Fruit fly (Drosophila melanogaster) whole organism, wandering third instar larva: Measurements from ENCODE around the gene CG15169.

ENCODE experiments used
- Abd-B ChIP-seq: fragments of >200 bp; optimal IDR thresholded peaks from 2 replicates; lab custom pipeline; 2017; ENCODE audit warnings: missing biosample characterization, missing genetic modification characterization
- CG32264 ChIP-seq: fragments of 200-800 bp; sonication (Bioruptor generic); optimal IDR thresholded peaks from 2 replicates; lab custom pipeline; 2016; ENCODE audit warnings: missing biosample characterization, missing genetic modification characterization
- CG9705 ChIP-seq: fragments of 200-800 bp; sonication (Bioruptor generic); optimal IDR thresholded peaks from 2 replicates; lab custom pipeline; 2018; ENCODE audit warnings: missing biosample characterization, mild to moderate bottlenecking, missing genetic modification characterization
- CrebA ChIP-seq: fragments of 200-800 bp; sonication (Bioruptor generic); optimal IDR thresholded peaks from 2 replicates; lab custom pipeline; 2016; ENCODE audit warnings: missing biosample characterization, mild to moderate bottlenecking, missing genetic modification characterization, borderline replicate concordance
- Dfd ChIP-seq: fragments of >200 bp; optimal IDR thresholded peaks from 2 replicates; lab custom pipeline; 2017; ENCODE audit warnings: missing biosample characterization, missing genetic modification characterization
- Dif ChIP-seq: fragments of 200-275, 200-300 bp; sonication (Bioruptor generic); optimal IDR thresholded peaks from 2 replicates; lab custom pipeline; 2018; ENCODE audit warnings: missing biosample characterization, missing genetic modification characterization; ENCODE audit not compliant: partially characterized antibody
- GATAd ChIP-seq: sonication (Bioruptor generic); optimal IDR thresholded peaks from 2 replicates; lab custom pipeline; 2016; ENCODE audit warnings: missing biosample characterization, missing genetic modification characterization
- HLH106 ChIP-seq: fragments of 200-800 bp; optimal IDR thresholded peaks from 3 replicates; lab custom pipeline; 2019; ENCODE audit warnings: missing biosample characterization, mild to moderate bottlenecking, missing genetic modification characterization, moderate library complexity
- Hnf4 ChIP-seq: fragments of 200-800 bp; sonication (Bioruptor generic); optimal IDR thresholded peaks from 2 replicates; lab custom pipeline; 2016; ENCODE audit warnings: missing biosample characterization, mild to moderate bottlenecking, missing genetic modification characterization
- Hr78 ChIP-seq: fragments of >200 bp; optimal IDR thresholded peaks from 2 replicates; lab custom pipeline; 2017; ENCODE audit warnings: missing biosample characterization, missing genetic modification characterization
- Hr83 ChIP-seq: fragments of 200-300 bp; sonication (Bioruptor generic); optimal IDR thresholded peaks from 2 replicates; lab custom pipeline; 2016; ENCODE audit warnings: missing biosample characterization, mild to moderate bottlenecking, missing genetic modification characterization, moderate library complexity; ENCODE audit not compliant: poor library complexity, severe bottlenecking
- Jra ChIP-seq: sonication (Bioruptor generic); optimal IDR thresholded peaks from 2 replicates; lab custom pipeline; 2016; ENCODE audit warnings: missing biosample characterization, missing genetic modification characterization
- Mio ChIP-seq: sonication (Bioruptor generic); optimal IDR thresholded peaks from 2 replicates; lab custom pipeline; 2016; ENCODE audit warnings: missing biosample characterization, missing genetic modification characterization
- Myc ChIP-seq: fragments of >200 bp; optimal IDR thresholded peaks from 2 replicates; lab custom pipeline; 2017
- N ChIP-seq: fragments of >200 bp; optimal IDR thresholded peaks from 2 replicates; lab custom pipeline; 2018; ENCODE audit warnings: missing biosample characterization, missing external identifiers, missing genetic modification characterization
- OdsH ChIP-seq: fragments of 200-800 bp; sonication (Bioruptor generic); optimal IDR thresholded peaks from 2 replicates; lab custom pipeline; 2016; ENCODE audit warnings: missing biosample characterization, mild to moderate bottlenecking, missing genetic modification characterization
- Rel ChIP-seq, 2 experiments: fragments of 200-800 bp; sonication (Bioruptor generic) in 1 of 2; optimal IDR thresholded peaks; 2 replicates in 1 of 2; 3 replicates in 1 of 2; lab custom pipeline; 2016 to 2019; ENCODE audit warnings: mild to moderate bottlenecking in 2 of 2, missing biosample characterization in 2 of 2, missing genetic modification characterization in 2 of 2, moderate library complexity in 1 of 2
- Sp1 ChIP-seq: fragments of 200-800 bp; sonication (Bioruptor generic); optimal IDR thresholded peaks from 3 replicates; lab custom pipeline; 2019; ENCODE audit warnings: missing biosample characterization, mild to moderate bottlenecking, missing genetic modification characterization, moderate library complexity
- Vsx2 ChIP-seq: fragments of 200-300, 225-300 bp; sonication (Bioruptor generic); optimal IDR thresholded peaks from 2 replicates; lab custom pipeline; 2018; ENCODE audit warnings: missing biosample characterization, missing genetic modification characterization; ENCODE audit not compliant: partially characterized antibody
- br ChIP-seq: fragments of 200-800 bp; sonication (Bioruptor generic); optimal IDR thresholded peaks from 2 replicates; lab custom pipeline; 2016; ENCODE audit warnings: missing biosample characterization, missing genetic modification characterization
- brk ChIP-seq: fragments of 200-800 bp; sonication (Bioruptor generic); optimal IDR thresholded peaks from 2 replicates; lab custom pipeline; 2016; ENCODE audit warnings: missing biosample characterization, mild to moderate bottlenecking, missing genetic modification characterization
- dl ChIP-seq, 2 experiments: fragments of 175-275, 200-275 bp in 1 of 2; fragments of 200-275 bp in 1 of 2; sonication (Bioruptor generic); optimal IDR thresholded peaks; lab custom pipeline; 2018; ENCODE audit warnings: mild to moderate bottlenecking in 2 of 2, missing biosample characterization in 2 of 2, missing genetic modification characterization in 2 of 2, moderate library complexity in 2 of 2; ENCODE audit not compliant: partially characterized antibody in 2 of 2, insufficient read depth in 1 of 2
- dmrt93B ChIP-seq: fragments of 200-800 bp; sonication (Bioruptor generic); optimal IDR thresholded peaks from 2 replicates; lab custom pipeline; 2018; ENCODE audit warnings: missing biosample characterization, mild to moderate bottlenecking, missing genetic modification characterization
- dsf ChIP-seq: sonication (Bioruptor generic); optimal IDR thresholded peaks from 2 replicates; lab custom pipeline; 2016; ENCODE audit warnings: missing biosample characterization, missing genetic modification characterization, borderline replicate concordance
- ey ChIP-seq: fragments of 200-800 bp; sonication (Bioruptor generic); optimal IDR thresholded peaks from 2 replicates; lab custom pipeline; 2016; ENCODE audit warnings: missing biosample characterization, missing genetic modification characterization
- foxo ChIP-seq, 2 experiments: fragments of 200-800 bp; sonication (Bioruptor generic); optimal IDR thresholded peaks; 2 replicates in 1 of 2; 3 replicates in 1 of 2; lab custom pipeline; 2016 to 2017; ENCODE audit warnings: missing biosample characterization in 2 of 2, missing genetic modification characterization in 2 of 2
- fru ChIP-seq: fragments of 200-800 bp; sonication (Bioruptor generic); optimal IDR thresholded peaks from 3 replicates; lab custom pipeline; 2016; ENCODE audit warnings: missing biosample characterization, mild to moderate bottlenecking, missing genetic modification characterization
- h ChIP-seq: fragments of 200-800 bp; sonication (Bioruptor generic); optimal IDR thresholded peaks from 3 replicates; lab custom pipeline; 2016; ENCODE audit warnings: missing biosample characterization, mild to moderate bottlenecking, missing genetic modification characterization
- jim ChIP-seq: fragments of 175-275, 200-325 bp; sonication (Bioruptor generic); optimal IDR thresholded peaks from 2 replicates; lab custom pipeline; 2016; ENCODE audit warnings: missing biosample characterization, mild to moderate bottlenecking, missing genetic modification characterization
- lola ChIP-seq: fragments of >200 bp; optimal IDR thresholded peaks from 2 replicates; lab custom pipeline; 2017; ENCODE audit warnings: missing biosample characterization, missing genetic modification characterization
- pan ChIP-seq: fragments of >200 bp; optimal IDR thresholded peaks from 2 replicates; lab custom pipeline; 2017
- psq ChIP-seq: fragments of 200-800 bp; sonication (Bioruptor generic); optimal IDR thresholded peaks from 3 replicates; lab custom pipeline; 2017; ENCODE audit warnings: missing biosample characterization, mild to moderate bottlenecking, missing genetic modification characterization, moderate library complexity
- rgr ChIP-seq: fragments of 200-800 bp; sonication (Bioruptor generic); optimal IDR thresholded peaks from 3 replicates; lab custom pipeline; 2016; ENCODE audit warnings: missing biosample characterization, mild to moderate bottlenecking, missing genetic modification characterization
- sage ChIP-seq: fragments of 200-800 bp; sonication (Bioruptor generic); optimal IDR thresholded peaks from 2 replicates; lab custom pipeline; 2016; ENCODE audit warnings: missing biosample characterization, mild to moderate bottlenecking, missing genetic modification characterization
- sv ChIP-seq: fragments of 200-800 bp; sonication (Bioruptor generic); optimal IDR thresholded peaks from 3 replicates; lab custom pipeline; 2016; ENCODE audit warnings: missing biosample characterization, missing genetic modification characterization
- usp ChIP-seq: fragments of >200 bp; optimal IDR thresholded peaks from 2 replicates; lab custom pipeline; 2017; ENCODE audit warnings: missing biosample characterization, missing genetic modification characterization
- woc ChIP-seq: sonication (Bioruptor generic); optimal IDR thresholded peaks from 2 replicates; lab custom pipeline; 2016; ENCODE audit warnings: missing biosample characterization, mild to moderate bottlenecking, missing genetic modification characterization

CG15169 gene

dm6 chr2L:18944175-18945012 is 46.4 kb upstream of the CG15169 start (continued):
- no peak for TF ChIP-seq Jra
- peak; percentile 48 for TF ChIP-seq psq
- peak; percentile 45 for TF ChIP-seq Rel (GFP tag; optimal IDR thresholded peaks at IDR 0.05; lab: Kevin White, UChicago)
- peak; percentile 71 for TF ChIP-seq Rel (tag; optimal IDR thresholded peaks at IDR 0.05; lab: Kevin White, UChicago)
- TF ChIP-seq Mio (GFP tag; lab: Kevin White, UChicago): no peak

dm6 chr2L:18945765-18946552 is 44.9 kb upstream of the CG15169 start, which contains the start of gene CG46304:
CG46304 (plus strand) TSS chr2L:18946305.
- no peak for TF ChIP-seq sage (GFP tag; lab: Kevin White, UChicago)
- no peak for TF ChIP-seq Myc (lab: Kevin White, UChicago)
- TF ChIP-seq Vsx2: no peak
- TF ChIP-seq foxo (GFP tag; optimal IDR thresholded peaks at IDR 0.05; lab: Kevin White, UChicago): no peak
- peak; percentile 52 for TF ChIP-seq HLH106 (tag; lab: Kevin White, UChicago)
- TF ChIP-seq br (GFP tag; lab: Kevin White, UChicago): no peak
- no peak for TF ChIP-seq Mio (GFP tag; lab: Kevin White, UChicago)
- TF ChIP-seq ey (GFP tag; lab: Kevin White, UChicago): peak; percentile 24
- TF ChIP-seq OdsH (GFP tag; lab: Kevin White, UChicago): no peak
- no peak for TF ChIP-seq brk
- peak; percentile 40 for TF ChIP-seq woc (GFP tag; lab: Kevin White, UChicago)
- no peak for TF ChIP-seq Dfd (GFP tag; lab: Kevin White, UChicago)
- no peak for TF ChIP-seq N (GFP tag; lab: Kevin White, UChicago)
- no peak for TF ChIP-seq sv (GFP tag; lab: Kevin White, UChicago)
- TF ChIP-seq Hr83 (GFP tag; lab: Kevin White, UChicago): no peak
- TF ChIP-seq lola (GFP tag; lab: Kevin White, UChicago): no peak
- TF ChIP-seq GATAd: no peak
- no peak for TF ChIP-seq pan (lab: Kevin White, UChicago)
- TF ChIP-seq Rel (GFP tag; optimal IDR thresholded peaks at IDR 0.05; lab: Kevin White, UChicago): no peak
- TF ChIP-seq Rel (tag; optimal IDR thresholded peaks at IDR 0.05; lab: Kevin White, UChicago): no peak
- TF ChIP-seq Jra: no peak
- no peak for TF ChIP-seq CG9705 (GFP tag; lab: Kevin White, UChicago)
- TF ChIP-seq jim (GFP tag; lab: Kevin White, UChicago): no peak
- TF ChIP-seq h (GFP tag; lab: Kevin White, UChicago): peak; percentile 16
- TF ChIP-seq dsf: no peak
- TF ChIP-seq fru (GFP tag; lab: Kevin White, UChicago): no peak
- TF ChIP-seq Sp1 (GFP tag; lab: Kevin White, UChicago): peak; percentile 30
- no peak for TF ChIP-seq rgr
- peak; percentile 30 for TF ChIP-seq dmrt93B (GFP tag; lab: Kevin White, UChicago)
- no peak for TF ChIP-seq CG32264 (GFP tag; lab: Kevin White, UChicago)
- no peak for TF ChIP-seq usp
- no peak for TF ChIP-seq Hr78 (GFP tag; lab: Kevin White, UChicago)
- TF ChIP-seq Abd-B (GFP tag; lab: Kevin White, UChicago): no peak
- no peak for TF ChIP-seq CrebA (GFP tag; lab: Kevin White, UChicago)
- TF ChIP-seq dl (GFP tag; optimal IDR thresholded peaks at IDR 0.05; lab: Kevin White, UChicago; ENCODE audit: insufficient read depth in 1 of 2, partially characterized antibody in 2 of 2): peak in 1 of 2 experiments; percentile 50
- TF ChIP-seq Hnf4 (GFP tag; lab: Kevin White, UChicago): no peak
- peak; percentile 16 for TF ChIP-seq Dif (GFP tag; lab: Kevin White, UChicago)
- peak; percentile 42 for TF ChIP-seq psq
